Fruit fly (Drosophila melanogaster): ENCODE results near the gene CG43850.

dm6 chr2L:13436791-13437190 is 21.6 kb downstream of the CG43850 start:
- TF ChIP-seq Dll (optimal IDR thresholded peaks at IDR 0.05) (no peak), psq (optimal IDR thresholded peaks at IDR 0.05) (no peak), pan (optimal IDR thresholded peaks at IDR 0.05) (no peak), usp (GFP tag; optimal IDR thresholded peaks at IDR 0.05) (no peak)

All from whole organism.